Fruit fly (Drosophila melanogaster): Measurements from ENCODE around the gene CG13288.

CG13288 gene

DNA sequence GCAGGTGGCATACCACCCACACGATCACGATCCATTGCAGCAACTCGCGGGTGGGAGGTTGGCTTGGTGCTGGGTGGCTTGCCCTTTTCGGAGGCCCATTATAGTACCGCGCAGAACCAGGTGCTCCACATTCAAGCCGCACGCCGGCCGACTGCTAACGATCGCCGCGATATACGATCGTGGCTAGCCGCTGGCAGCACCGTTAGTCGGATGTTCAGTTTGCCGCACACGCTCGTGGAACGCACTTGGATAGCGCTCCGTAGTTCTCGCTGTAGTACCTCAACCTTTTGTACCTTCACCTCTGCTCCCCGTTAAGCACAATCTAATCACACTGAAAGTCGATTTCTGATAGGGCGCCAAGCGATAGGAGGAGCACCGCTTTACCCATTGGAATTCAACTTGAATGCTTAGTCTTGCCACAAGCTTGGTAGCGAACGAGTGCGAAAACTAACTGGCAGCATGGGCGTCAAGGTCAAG is 16.5 kb downstream of the CG13288 start, which contains the start of gene CG33523 (continued):
- no peak for TF ChIP-seq CrebB (tag; optimal IDR thresholded peaks at IDR 0.05)
- no peak for TF ChIP-seq gsb (GFP tag; IDR thresholded peaks at IDR 0.05)
- no peak for TF ChIP-seq NfI (GFP tag; optimal IDR thresholded peaks at IDR 0.05)
- no peak for TF ChIP-seq CG13624 (GFP tag; optimal IDR thresholded peaks at IDR 0.05)

DNA sequence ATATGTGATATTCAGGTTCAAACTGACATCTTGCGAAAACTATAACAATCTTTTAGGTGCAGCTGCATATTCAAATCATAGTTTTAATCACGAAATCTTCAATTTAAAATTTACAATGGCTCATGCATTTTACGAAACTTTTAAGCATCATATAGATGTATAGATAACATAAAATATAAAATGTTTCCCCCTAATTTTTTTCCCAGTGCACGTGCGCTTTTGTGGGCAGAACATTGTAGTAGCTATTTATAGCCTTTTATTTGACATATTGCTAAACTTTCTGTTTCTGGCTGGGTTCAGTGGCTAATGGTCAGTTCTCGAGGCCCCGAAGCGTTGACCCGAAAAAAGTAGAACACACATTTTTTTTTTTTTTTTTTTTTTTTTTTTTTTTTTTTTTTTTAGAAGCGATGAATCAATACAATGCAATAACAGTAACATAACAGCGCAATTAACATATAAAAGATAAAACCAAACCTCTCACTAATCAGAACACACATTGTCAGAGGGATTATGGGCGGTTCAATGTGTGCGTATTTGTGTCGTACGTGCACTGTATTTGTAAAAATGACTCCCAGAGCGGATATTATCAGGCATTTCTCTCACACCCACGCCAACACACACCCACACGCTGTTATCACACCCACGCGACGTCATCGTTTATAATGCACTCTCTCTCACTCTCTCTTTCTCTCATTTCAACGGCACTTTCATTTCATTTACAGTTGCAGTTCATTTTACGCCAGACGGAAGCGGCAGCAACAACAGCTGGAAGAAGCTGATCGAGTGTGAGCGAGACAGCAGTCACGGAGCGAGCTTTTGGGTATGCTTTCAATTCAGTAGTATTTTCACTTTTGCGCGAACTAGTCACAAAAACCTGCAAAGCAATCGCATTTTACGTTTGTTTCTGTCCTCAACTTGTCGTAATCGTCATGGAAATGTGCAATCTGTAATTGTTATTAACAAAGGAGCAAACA is 19.1 kb downstream of the CG13288 start:
- TF ChIP-seq CG5180 (GFP tag; optimal IDR thresholded peaks at IDR 0.05), result no peak
- TF ChIP-seq CG3065 (GFP tag; optimal IDR thresholded peaks at IDR 0.05), result no peak
- no peak for TF ChIP-seq eyg (GFP tag; optimal IDR thresholded peaks at IDR 0.05)
- no peak for TF ChIP-seq psq (GFP tag; optimal IDR thresholded peaks at IDR 0.05)
- TF ChIP-seq lilli (GFP tag; optimal IDR thresholded peaks at IDR 0.05), result peak; percentile 32
- no peak for TF ChIP-seq ttk (GFP tag; IDR thresholded peaks at IDR 0.05)
- TF ChIP-seq CG17328 (GFP tag; IDR thresholded peaks at IDR 0.05), result peak; percentile 61
- peak; percentile 23 for TF ChIP-seq lmd (GFP tag; IDR thresholded peaks at IDR 0.05)
- TF ChIP-seq CG15011 (GFP tag; optimal IDR thresholded peaks at IDR 0.05), result no peak
- TF ChIP-seq CTCF (GFP tag; optimal IDR thresholded peaks at IDR 0.05), result no peak
- no peak for TF ChIP-seq p53 (GFP tag; optimal IDR thresholded peaks at IDR 0.05)
- peak; percentile 65 for TF ChIP-seq unpg (GFP tag; optimal IDR thresholded peaks at IDR 0.05)
- TF ChIP-seq CG6765 (GFP tag; optimal IDR thresholded peaks at IDR 0.05), result no peak
- TF ChIP-seq CG11398 (GFP tag; optimal IDR thresholded peaks at IDR 0.05), result peak; percentile 29
- TF ChIP-seq crp (GFP tag; optimal IDR thresholded peaks at IDR 0.05), result peak in 1 of 2 experiments; percentile 60
- no peak for TF ChIP-seq Sry-β (GFP tag; optimal IDR thresholded peaks at IDR 0.05)
- 0 out of 2 replicates have a peak, but pooled peaks have one; percentile 21 for TF ChIP-seq HLH3B (GFP tag; IDR thresholded peaks at IDR 0.05)
- TF ChIP-seq cas (GFP tag; IDR thresholded peaks at IDR 0.05), result no peak
- no peak for TF ChIP-seq CG15696 (tag; optimal IDR thresholded peaks at IDR 0.05)
- no peak for TF ChIP-seq ac (GFP tag; optimal IDR thresholded peaks at IDR 0.05)
- peak; percentile 34 for TF ChIP-seq CG8478 (optimal IDR thresholded peaks at IDR 0.05)
- peak; percentile 13; the same call in 1 of the 2 replicates for TF ChIP-seq CG17612 (GFP tag; IDR thresholded peaks at IDR 0.05)
- TF ChIP-seq CG11504 (tag; optimal IDR thresholded peaks at IDR 0.05), result peak; percentile 66
- TF ChIP-seq Deaf1 (tag; optimal IDR thresholded peaks at IDR 0.05), result no peak
- TF ChIP-seq Blimp-1 (GFP tag; optimal IDR thresholded peaks at IDR 0.05), result peak; percentile 98
- TF ChIP-seq Dek (tag; optimal IDR thresholded peaks at IDR 0.05), result peak; percentile 22
- TF ChIP-seq org-1 (GFP tag; optimal IDR thresholded peaks at IDR 0.05), result peak; percentile 29
- TF ChIP-seq pan (optimal IDR thresholded peaks at IDR 0.05), result no peak
- TF ChIP-seq pan (GFP tag; optimal IDR thresholded peaks at IDR 0.05 in 1 of 2, IDR thresholded peaks at IDR 0.05 in 1 of 2), result peak in 1 of 2 experiments; percentile 33
- no peak for TF ChIP-seq YL-1 (GFP tag; optimal IDR thresholded peaks at IDR 0.05)
- TF ChIP-seq ken (GFP tag; IDR thresholded peaks at IDR 0.05), result no peak
- TF ChIP-seq CG11696 (GFP tag; IDR thresholded peaks at IDR 0.05), result no peak
- peak; percentile 52; the same call in 2 of the 3 replicates for TF ChIP-seq dysf (GFP tag; IDR thresholded peaks at IDR 0.05)
- TF ChIP-seq CG3995 (GFP tag; optimal IDR thresholded peaks at IDR 0.05), result peak; percentile 73
- TF ChIP-seq CG4282 (GFP tag; optimal IDR thresholded peaks at IDR 0.05), result no peak
- peak; percentile 5 for TF ChIP-seq CG33213 (GFP tag; optimal IDR thresholded peaks at IDR 0.05)
- TF ChIP-seq crol (GFP tag; IDR thresholded peaks at IDR 0.05), result no peak
- TF ChIP-seq CG12659 (GFP tag; optimal IDR thresholded peaks at IDR 0.05), result peak; percentile 40
- TF ChIP-seq Oli (tag; optimal IDR thresholded peaks at IDR 0.05), result peak; percentile 71
- peak; percentile 74 for TF ChIP-seq Sox102F (GFP tag; optimal IDR thresholded peaks at IDR 0.05)
- no peak for TF ChIP-seq gro (GFP tag; optimal IDR thresholded peaks at IDR 0.05)
- TF ChIP-seq ftz-f1 (GFP tag; optimal IDR thresholded peaks at IDR 0.05), result no peak
- TF ChIP-seq pb (GFP tag; optimal IDR thresholded peaks at IDR 0.05), result no peak
- no peak for TF ChIP-seq CG13123 (GFP tag; optimal IDR thresholded peaks at IDR 0.05)
